Fruit fly (Drosophila melanogaster) whole organism, embryonic: ENCODE results near the gene CG14984.

Source experiments
- Antp ChIP-seq: fragments of 200-800 bp; sonication (Bioruptor generic); optimal IDR thresholded peaks from 3 replicates; lab custom pipeline; 2016; ENCODE audit warnings: missing biosample characterization, missing genetic modification characterization
- Atf6 ChIP-seq: fragments of 200-800 bp; sonication (Bioruptor generic); IDR thresholded peaks from 2 replicates; pipeline ENCODE4 v1.3.6; 2022; ENCODE audit warnings: missing biosample characterization, missing genetic modification characterization
- CG10366 ChIP-seq: fragments of 200-800 bp; sonication (Bioruptor generic); IDR thresholded peaks from 2 replicates; pipeline ENCODE4 v1.3.6; 2022; ENCODE audit warnings: missing biosample characterization, missing genetic modification characterization
- CG10654 ChIP-seq: fragments of 200-800 bp; sonication (Bioruptor generic); optimal IDR thresholded peaks from 2 replicates; lab custom pipeline; 2016; ENCODE audit warnings: missing biosample characterization, missing genetic modification characterization
- CG11723 ChIP-seq: fragments of 200-800 bp; sonication (Bioruptor generic); optimal IDR thresholded peaks from 2 replicates; lab custom pipeline; 2017; ENCODE audit warnings: missing biosample characterization, mild to moderate bottlenecking, missing genetic modification characterization
- CG12104 ChIP-seq: fragments of 200-800 bp; sonication (Bioruptor generic); optimal IDR thresholded peaks from 3 replicates; lab custom pipeline; 2016; ENCODE audit warnings: missing biosample characterization, missing genetic modification characterization
- CG12744 ChIP-seq: fragments of 200-800 bp; sonication (Bioruptor generic); optimal IDR thresholded peaks from 2 replicates; lab custom pipeline; 2016; ENCODE audit warnings: missing biosample characterization, missing genetic modification characterization
- CG12942 ChIP-seq: fragments of 200-800 bp; sonication (Bioruptor generic); optimal IDR thresholded peaks from 3 replicates; lab custom pipeline; 2016; ENCODE audit warnings: missing biosample characterization, missing genetic modification characterization
- CG13424 ChIP-seq: fragments of 200-800 bp; sonication (Bioruptor generic); optimal IDR thresholded peaks from 2 replicates; lab custom pipeline; 2019; ENCODE audit warnings: missing biosample characterization, mild to moderate bottlenecking, missing genetic modification characterization, moderate library complexity
- CG1529 ChIP-seq: fragments of 200-800 bp; sonication (Bioruptor generic); optimal IDR thresholded peaks from 3 replicates; lab custom pipeline; 2018; ENCODE audit warnings: missing biosample characterization, missing genetic modification characterization
- CG2116 ChIP-seq: fragments of 200-800 bp; sonication (Bioruptor generic); optimal IDR thresholded peaks from 3 replicates; lab custom pipeline; 2018; ENCODE audit warnings: missing biosample characterization, mild to moderate bottlenecking, missing genetic modification characterization
- CG2129 ChIP-seq: fragments of 200-800 bp; sonication (Bioruptor generic); IDR thresholded peaks from 2 replicates; pipeline ENCODE4 v1.3.6; 2022; ENCODE audit warnings: missing biosample characterization, missing genetic modification characterization; ENCODE audit not compliant: partially characterized antibody
- CG31388 ChIP-seq: fragments of 200-800 bp; sonication (Bioruptor generic); optimal IDR thresholded peaks from 2 replicates; lab custom pipeline; 2016; ENCODE audit warnings: missing biosample characterization, missing genetic modification characterization
- CG3281 ChIP-seq: fragments of 200-800 bp; sonication (Bioruptor generic); optimal IDR thresholded peaks from 3 replicates; lab custom pipeline; 2017; ENCODE audit warnings: missing biosample characterization, mild to moderate bottlenecking, missing genetic modification characterization
- CG3838 ChIP-seq: fragments of 200-800 bp; sonication (Bioruptor generic); optimal IDR thresholded peaks from 3 replicates; lab custom pipeline; 2016; ENCODE audit warnings: missing biosample characterization, missing genetic modification characterization
- CG6654 ChIP-seq: fragments of 200-800 bp; sonication (Bioruptor generic); optimal IDR thresholded peaks from 2 replicates; lab custom pipeline; 2017; ENCODE audit warnings: missing biosample characterization, mild to moderate bottlenecking, missing genetic modification characterization
- CG6791 ChIP-seq: fragments of 200-800 bp; sonication (Bioruptor generic); IDR thresholded peaks from 3 replicates; pipeline ENCODE4 v1.3.6; 2022; ENCODE audit warnings: missing biosample characterization, missing genetic modification characterization; ENCODE audit not compliant: partially characterized antibody
- CG7372 ChIP-seq: fragments of 200-800 bp; sonication (Bioruptor generic); IDR thresholded peaks from 2 replicates; pipeline ENCODE4 v1.3.6; 2022; ENCODE audit warnings: missing biosample characterization, missing genetic modification characterization
- CG7928 ChIP-seq: fragments of 200-800 bp; sonication (Bioruptor generic); optimal IDR thresholded peaks from 2 replicates; lab custom pipeline; 2017; ENCODE audit warnings: missing biosample characterization, mild to moderate bottlenecking, missing genetic modification characterization
- CG8944 ChIP-seq: fragments of 200-800 bp; sonication (Bioruptor generic); optimal IDR thresholded peaks from 3 replicates; lab custom pipeline; 2016; ENCODE audit warnings: missing biosample characterization, missing genetic modification characterization
- CG9215 ChIP-seq: fragments of 200-800 bp; sonication (Bioruptor generic); IDR thresholded peaks from 2 replicates; pipeline ENCODE4 v1.3.6; 2022; ENCODE audit warnings: missing biosample characterization, missing genetic modification characterization
- Chrac-16 ChIP-seq: fragments of 200-800 bp; sonication (Bioruptor generic); optimal IDR thresholded peaks from 3 replicates; lab custom pipeline; 2016; ENCODE audit warnings: missing biosample characterization, missing genetic modification characterization
- Doc2 ChIP-seq: fragments of 200-800 bp; sonication (Bioruptor generic); IDR thresholded peaks from 2 replicates; pipeline ENCODE4 v1.3.6; 2022; ENCODE audit warnings: missing biosample characterization, missing genetic modification characterization
- Dp ChIP-seq: fragments of 200-800 bp; sonication (Bioruptor generic); optimal IDR thresholded peaks from 2 replicates; lab custom pipeline; 2018; ENCODE audit warnings: missing biosample characterization, mild to moderate bottlenecking, missing genetic modification characterization, moderate library complexity
- E2f1 ChIP-seq: fragments of 200-800 bp; sonication (Bioruptor generic); IDR thresholded peaks from 2 replicates; pipeline ENCODE4 v1.3.6; 2022; ENCODE audit warnings: missing biosample characterization, missing genetic modification characterization
- Fer2 ChIP-seq: fragments of 200-800 bp; sonication (Bioruptor generic); optimal IDR thresholded peaks from 2 replicates; lab custom pipeline; 2018; ENCODE audit warnings: missing biosample characterization, mild to moderate bottlenecking, missing genetic modification characterization, moderate library complexity
- Hand ChIP-seq: fragments of 200-800 bp; sonication (Bioruptor generic); optimal IDR thresholded peaks from 2 replicates; lab custom pipeline; 2017; ENCODE audit warnings: mild to moderate bottlenecking, missing biosample characterization, missing genetic modification reagents, missing genetic modification characterization
- Hr3 ChIP-seq: fragments of 200-800 bp; sonication (Bioruptor generic); optimal IDR thresholded peaks from 3 replicates; lab custom pipeline; 2016; ENCODE audit warnings: missing biosample characterization, missing genetic modification characterization
- NC2β ChIP-seq: fragments of 200-800 bp; sonication (Bioruptor generic); optimal IDR thresholded peaks from 2 replicates; lab custom pipeline; 2016; ENCODE audit warnings: missing biosample characterization, missing genetic modification characterization
- Poxn ChIP-seq: fragments of 200-800 bp; sonication (Bioruptor generic); IDR thresholded peaks from 2 replicates; pipeline ENCODE4 v1.3.6; 2022; ENCODE audit warnings: missing biosample characterization, missing genetic modification characterization
- ase ChIP-seq: fragments of 200-800 bp; sonication (Bioruptor generic); IDR thresholded peaks from 3 replicates; pipeline ENCODE4 v1.3.6; 2022; ENCODE audit warnings: missing biosample characterization, missing genetic modification characterization
- chn ChIP-seq: fragments of 200-800 bp; sonication (Bioruptor generic); optimal IDR thresholded peaks from 2 replicates; lab custom pipeline; 2016; ENCODE audit warnings: missing biosample characterization, missing genetic modification characterization
- crol ChIP-seq: fragments of 200-800 bp; sonication (Bioruptor generic); IDR thresholded peaks from 2 replicates; pipeline ENCODE4 v1.3.6; 2022; ENCODE audit warnings: missing biosample characterization, missing genetic modification characterization
- da ChIP-seq: fragments of 200-800 bp; sonication (Bioruptor generic); optimal IDR thresholded peaks from 2 replicates; lab custom pipeline; 2016; ENCODE audit warnings: missing biosample characterization, missing genetic modification characterization
- danr ChIP-seq: fragments of 200-800 bp; sonication (Bioruptor generic); IDR thresholded peaks from 2 replicates; pipeline ENCODE4 v1.3.6; 2022; ENCODE audit warnings: missing biosample characterization, missing genetic modification characterization
- dm ChIP-seq: fragments of 200-800 bp; sonication (Bioruptor generic); optimal IDR thresholded peaks from 3 replicates; lab custom pipeline; 2016; ENCODE audit warnings: missing biosample characterization, missing genetic modification characterization
- gsb ChIP-seq: fragments of 200-800 bp; sonication (Bioruptor generic); IDR thresholded peaks from 2 replicates; pipeline ENCODE4 v1.3.6; 2022; ENCODE audit warnings: missing biosample characterization, missing genetic modification characterization
- hkb ChIP-seq, 2 experiments: fragments of 200-800 bp in 1 of 2; fragments of >200 bp in 1 of 2; sonication (Bioruptor generic) in 1 of 2; IDR thresholded peaks in 1 of 2; optimal IDR thresholded peaks in 1 of 2; 2 replicates each; pipeline versions ENCODE4 v1.3.6 to Lab custom; 2017 to 2022; ENCODE audit warnings: missing biosample characterization in 1 of 2, missing genetic modification characterization in 1 of 2
- jigr1 ChIP-seq: fragments of 200-800 bp; sonication (Bioruptor generic); IDR thresholded peaks from 3 replicates; pipeline ENCODE4 v1.3.6; 2022; ENCODE audit warnings: missing biosample characterization, missing genetic modification characterization
- jing ChIP-seq: fragments of 200-800 bp; sonication (Bioruptor generic); optimal IDR thresholded peaks from 2 replicates; lab custom pipeline; 2018; ENCODE audit warnings: missing biosample characterization, mild to moderate bottlenecking, missing genetic modification characterization
- lbe ChIP-seq: fragments of 200-800 bp; sonication (Bioruptor generic); optimal IDR thresholded peaks from 2 replicates; lab custom pipeline; 2016; ENCODE audit warnings: missing biosample characterization, mild to moderate bottlenecking, missing genetic modification characterization
- nerfin-2 ChIP-seq: fragments of 200-800 bp; sonication (Bioruptor generic); IDR thresholded peaks from 2 replicates; pipeline ENCODE4 v1.3.6; 2022; ENCODE audit warnings: missing biosample characterization, missing genetic modification characterization; ENCODE audit not compliant: partially characterized antibody
- prd ChIP-seq, 3 experiments: fragments of >200 bp in 2 of 3; fragments of 200-800 bp in 1 of 3; sonication (Bioruptor generic) in 1 of 3; optimal IDR thresholded peaks in 2 of 3; IDR thresholded peaks in 1 of 3; 2 replicates in 2 of 3; 3 replicates in 1 of 3; pipeline versions ENCODE4 v1.3.6 to Lab custom; 2017 to 2022; ENCODE audit warnings: missing biosample characterization in 1 of 3, missing genetic modification characterization in 1 of 3
- ranshi ChIP-seq: fragments of 200-800 bp; sonication (Bioruptor generic); IDR thresholded peaks from 2 replicates; pipeline ENCODE4 v1.3.6; 2022; ENCODE audit warnings: missing biosample characterization, missing genetic modification characterization
- sens-2 ChIP-seq: fragments of 200-800 bp; sonication (Bioruptor generic); IDR thresholded peaks from 2 replicates; pipeline ENCODE4 v1.3.6; 2022; ENCODE audit warnings: missing biosample characterization, missing genetic modification characterization
- sr ChIP-seq: fragments of 200-800 bp; sonication (Bioruptor generic); IDR thresholded peaks from 3 replicates; pipeline ENCODE4 v1.3.6; 2022; ENCODE audit warnings: missing biosample characterization, missing genetic modification characterization
- stwl ChIP-seq: fragments of 200-800 bp; sonication (Bioruptor generic); optimal IDR thresholded peaks from 3 replicates; lab custom pipeline; 2018; ENCODE audit warnings: missing biosample characterization, mild to moderate bottlenecking, missing genetic modification characterization, moderate library complexity
- sug ChIP-seq: fragments of 200-800 bp; optimal IDR thresholded peaks from 2 replicates; lab custom pipeline; 2019; ENCODE audit warnings: missing biosample characterization, mild to moderate bottlenecking, missing genetic modification characterization, moderate library complexity
- tgo ChIP-seq: fragments of 200-800 bp; sonication (Bioruptor generic); IDR thresholded peaks from 3 replicates; pipeline ENCODE4 v1.3.6; 2022; ENCODE audit warnings: missing biosample characterization, missing genetic modification characterization
- zen2 ChIP-seq: fragments of 200-800 bp; sonication (Bioruptor generic); IDR thresholded peaks from 3 replicates; pipeline ENCODE4 v1.3.6; 2022; ENCODE audit warnings: missing biosample characterization, missing genetic modification characterization; ENCODE audit not compliant: partially characterized antibody

Gene CG14984

dm6 chr3L:3983466-3983946 lies 31.2 kb upstream of the CG14984 start, which contains the start of gene scrt (continued):
- peak; percentile 4 for TF ChIP-seq Antp (GFP tag; lab: Kevin White, UChicago)
- TF ChIP-seq CG3838 (GFP tag; lab: Kevin White, UChicago): no peak
- TF ChIP-seq lbe (GFP tag; lab: Kevin White, UChicago): no peak
- 0 out of 2 replicates have a peak, but pooled peaks have one; percentile 29 for TF ChIP-seq CG9215
- TF ChIP-seq Poxn (GFP tag; lab: Robert Waterston, UW): no peak
- TF ChIP-seq ranshi (GFP tag; lab: Robert Waterston, UW): no peak
- no peak for TF ChIP-seq jigr1
- peak; percentile 21 for TF ChIP-seq CG11723 (GFP tag; lab: Kevin White, UChicago)
- no peak; the same call in 1 of the 2 replicates for TF ChIP-seq crol (GFP tag; lab: Robert Waterston, UW)
- TF ChIP-seq CG6654 (GFP tag; lab: Kevin White, UChicago): no peak
- TF ChIP-seq CG8944 (GFP tag; lab: Kevin White, UChicago): no peak
- no peak for TF ChIP-seq CG31388
- TF ChIP-seq stwl (tag; lab: Kevin White, UChicago): no peak
- no peak for TF ChIP-seq Fer2 (tag; lab: Kevin White, UChicago)
- TF ChIP-seq CG10366: peak; percentile 9; the same call in 1 of the 2 replicates
- TF ChIP-seq NC2β (GFP tag; lab: Kevin White, UChicago): peak; percentile 32
- no peak for TF ChIP-seq Chrac-16 (GFP tag; lab: Kevin White, UChicago)
- no peak for TF ChIP-seq sr
- TF ChIP-seq CG3281: no peak
- TF ChIP-seq danr (GFP tag; lab: Robert Waterston, UW): no peak
- no peak for TF ChIP-seq nerfin-2
- TF ChIP-seq CG1529: peak; percentile 1
- no peak for TF ChIP-seq dm
- TF ChIP-seq tgo (GFP tag; lab: Robert Waterston, UW): 0 out of 3 replicates have a peak, but pooled peaks have one; percentile 27
- TF ChIP-seq zen2 (GFP tag; lab: Robert Waterston, UW): no peak
- peak; percentile 88 for TF ChIP-seq CG13424 (tag; lab: Kevin White, UChicago)
- no peak for TF ChIP-seq hkb (optimal IDR thresholded peaks at IDR 0.05; lab: Kevin White, UChicago)
- peak; percentile 66 for TF ChIP-seq hkb (GFP tag; IDR thresholded peaks at IDR 0.05; lab: Robert Waterston, UW)
- TF ChIP-seq chn (GFP tag; lab: Kevin White, UChicago): peak; percentile 64
- TF ChIP-seq Doc2 (GFP tag; lab: Robert Waterston, UW): no peak
- TF ChIP-seq prd (optimal IDR thresholded peaks at IDR 0.05; lab: Kevin White, UChicago): no peak
- TF ChIP-seq prd (GFP tag; IDR thresholded peaks at IDR 0.05; lab: Robert Waterston, UW): peak; percentile 69; the same call in 2 of the 3 replicates
- TF ChIP-seq sens-2: no peak
- no peak for TF ChIP-seq CG7372 (GFP tag; lab: Robert Waterston, UW)
- TF ChIP-seq CG12104 (GFP tag; lab: Kevin White, UChicago): no peak
- TF ChIP-seq gsb (GFP tag; lab: Robert Waterston, UW): no peak
- TF ChIP-seq Atf6: no peak
- no peak for TF ChIP-seq da (GFP tag; lab: Kevin White, UChicago)
- peak; percentile 29 for TF ChIP-seq Hand (GFP tag; lab: Kevin White, UChicago)
- TF ChIP-seq CG6791 (GFP tag; lab: Robert Waterston, UW): 0 out of 3 replicates have a peak, but pooled peaks have one; percentile 49
- no peak for TF ChIP-seq sug
- TF ChIP-seq Dp (GFP tag; lab: Kevin White, UChicago): no peak
- peak; percentile 29 for TF ChIP-seq jing (GFP tag; lab: Kevin White, UChicago)
- no peak for TF ChIP-seq CG12744 (GFP tag; lab: Kevin White, UChicago)
- TF ChIP-seq ase (GFP tag; lab: Robert Waterston, UW): 0 out of 3 replicates have a peak, but pooled peaks have one; percentile 29
- no peak for TF ChIP-seq CG2129 (GFP tag; lab: Robert Waterston, UW)
- TF ChIP-seq CG12942: no peak
- TF ChIP-seq CG10654 (GFP tag; lab: Kevin White, UChicago): no peak
- peak; percentile 20 for TF ChIP-seq Hr3 (GFP tag; lab: Kevin White, UChicago)
- TF ChIP-seq CG7928: no peak
- TF ChIP-seq CG2116 (GFP tag; lab: Kevin White, UChicago): peak; percentile 18
- no peak for TF ChIP-seq E2f1 (GFP tag; lab: Robert Waterston, UW)
